Worm (Caenorhabditis elegans): Measurements from ENCODE around the gene F44A2.5.

Gene F44A2.5

DNA sequence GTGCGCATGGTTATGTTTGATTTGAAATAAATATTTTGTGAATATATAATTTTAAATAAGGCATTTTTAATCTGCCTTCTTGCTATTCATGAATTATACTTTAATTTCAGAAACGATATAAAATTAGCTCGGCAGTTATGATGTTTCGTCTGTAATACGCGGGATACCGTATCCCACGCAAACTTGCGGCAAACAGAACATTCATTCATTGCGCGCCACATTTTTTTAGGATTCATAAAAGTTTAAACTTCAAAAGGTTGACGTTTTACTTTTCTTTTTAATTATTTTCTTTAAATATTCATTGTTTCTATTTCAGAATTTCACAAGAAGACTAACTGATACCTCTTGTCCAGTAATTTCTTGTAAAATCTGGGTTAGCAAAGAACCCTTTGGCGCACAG lies 25.5 kb downstream of the F44A2.5 start, which contains the start of gene tag-153:
Gene tag-153 (plus strand): TSS at position 200 of the 400 bp plus-strand sequence.
- TF ChIP-seq dao-5 (tag; optimal IDR thresholded peaks at IDR 0.05) = no peak
- TF ChIP-seq W03F9.2 (tag; optimal IDR thresholded peaks at IDR 0.05) = no peak
- TF ChIP-seq him-1 (tag; optimal IDR thresholded peaks at IDR 0.05) = no peak

DNA sequence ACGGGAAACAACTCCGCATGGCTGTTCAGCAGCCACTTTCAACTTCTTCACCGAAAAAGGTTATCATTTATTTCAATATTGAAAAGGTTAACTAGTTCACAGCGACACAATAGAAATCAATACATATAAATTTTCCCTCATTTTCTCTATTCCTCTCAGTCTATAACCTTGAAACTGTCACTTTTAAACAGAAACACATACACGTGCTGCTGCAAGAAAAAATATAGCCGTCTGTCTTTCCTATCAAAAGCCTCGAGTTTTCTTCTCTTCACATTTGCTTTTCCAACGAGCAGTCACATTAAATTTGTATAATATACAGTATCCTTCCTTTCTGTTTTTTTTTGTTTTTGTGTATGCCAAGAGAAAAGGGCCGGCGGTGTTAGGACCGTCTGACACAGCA lies 26.7 kb downstream of the F44A2.5 start:
- TF ChIP-seq W03F9.2 (tag; optimal IDR thresholded peaks at IDR 0.05) = no peak
- TF ChIP-seq dao-5 (tag; optimal IDR thresholded peaks at IDR 0.05) = no peak
- no peak for TF ChIP-seq him-1 (tag; optimal IDR thresholded peaks at IDR 0.05)

DNA sequence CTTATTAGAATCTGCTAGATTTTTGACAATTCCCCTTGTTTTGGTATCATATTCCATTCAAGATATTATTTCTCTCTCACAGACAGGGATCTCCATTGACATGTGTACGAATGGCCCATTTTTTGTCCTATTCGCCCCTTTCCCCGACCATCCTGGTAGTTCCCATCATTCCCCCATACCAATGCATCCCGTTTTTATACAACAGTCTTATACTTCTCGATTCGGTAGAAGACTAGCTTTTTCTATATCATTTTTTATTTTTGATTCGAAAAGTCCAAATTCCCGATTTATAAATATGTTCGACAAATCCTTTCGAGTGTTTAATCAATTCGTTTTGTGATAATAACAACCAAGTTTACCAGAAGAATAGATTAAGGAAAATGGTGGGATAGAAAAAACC lies 29.5 kb downstream of the F44A2.5 start:
- TF ChIP-seq him-1 (tag; optimal IDR thresholded peaks at IDR 0.05) = no peak
- peak; percentile 20 for TF ChIP-seq dao-5 (tag; optimal IDR thresholded peaks at IDR 0.05)

DNA sequence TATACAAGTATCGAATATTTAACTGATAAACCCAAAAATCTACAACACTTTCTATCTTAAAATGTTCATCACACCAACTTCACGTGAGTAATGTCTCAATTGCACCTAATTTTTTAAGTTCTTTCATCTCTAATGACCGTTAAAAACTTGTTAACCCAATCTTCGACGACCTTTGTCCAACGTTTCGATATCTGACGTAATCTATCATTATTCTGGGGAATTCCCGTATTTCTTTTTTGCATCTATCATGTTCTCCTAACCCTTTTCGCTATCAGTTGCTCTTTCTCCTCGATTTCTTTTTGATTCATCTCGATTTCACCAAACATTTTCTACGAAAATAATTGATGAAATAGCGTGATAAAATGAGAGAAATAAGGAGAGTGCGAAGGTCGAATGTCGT lies 30.3 kb downstream of the F44A2.5 start:
- TF ChIP-seq W03F9.2 (tag; optimal IDR thresholded peaks at IDR 0.05) (no peak), dao-5 (tag; optimal IDR thresholded peaks at IDR 0.05) (no peak), him-1 (tag; optimal IDR thresholded peaks at IDR 0.05) (no peak)

DNA sequence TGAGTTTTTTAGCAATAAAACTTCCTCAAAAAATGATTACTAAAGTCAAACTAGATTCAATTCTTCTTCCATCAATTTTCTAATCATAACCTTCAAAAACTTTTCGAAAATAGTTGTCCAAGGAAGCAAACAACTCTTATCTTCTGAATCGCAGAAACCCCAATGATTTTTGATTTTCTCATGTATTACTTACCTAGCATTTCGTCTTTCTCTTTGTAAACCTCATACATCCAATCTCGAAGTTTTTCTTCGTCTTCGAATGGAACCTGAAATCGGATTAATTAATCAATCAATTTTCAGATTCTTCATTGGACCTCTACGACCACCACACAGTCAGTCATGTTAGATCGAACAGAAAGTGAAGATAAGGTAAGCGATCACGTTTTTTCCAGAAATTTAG lies 31.2 kb downstream of the F44A2.5 start, which contains the start of gene K07B1.4:
Gene K07B1.4 (plus strand): TSS at position 301 of the 400 bp plus-strand sequence.
- TF ChIP-seq dao-5 (tag; optimal IDR thresholded peaks at IDR 0.05) = no peak
- TF ChIP-seq him-1 (tag; optimal IDR thresholded peaks at IDR 0.05) = no peak
- no peak for TF ChIP-seq W03F9.2 (tag; optimal IDR thresholded peaks at IDR 0.05)

DNA sequence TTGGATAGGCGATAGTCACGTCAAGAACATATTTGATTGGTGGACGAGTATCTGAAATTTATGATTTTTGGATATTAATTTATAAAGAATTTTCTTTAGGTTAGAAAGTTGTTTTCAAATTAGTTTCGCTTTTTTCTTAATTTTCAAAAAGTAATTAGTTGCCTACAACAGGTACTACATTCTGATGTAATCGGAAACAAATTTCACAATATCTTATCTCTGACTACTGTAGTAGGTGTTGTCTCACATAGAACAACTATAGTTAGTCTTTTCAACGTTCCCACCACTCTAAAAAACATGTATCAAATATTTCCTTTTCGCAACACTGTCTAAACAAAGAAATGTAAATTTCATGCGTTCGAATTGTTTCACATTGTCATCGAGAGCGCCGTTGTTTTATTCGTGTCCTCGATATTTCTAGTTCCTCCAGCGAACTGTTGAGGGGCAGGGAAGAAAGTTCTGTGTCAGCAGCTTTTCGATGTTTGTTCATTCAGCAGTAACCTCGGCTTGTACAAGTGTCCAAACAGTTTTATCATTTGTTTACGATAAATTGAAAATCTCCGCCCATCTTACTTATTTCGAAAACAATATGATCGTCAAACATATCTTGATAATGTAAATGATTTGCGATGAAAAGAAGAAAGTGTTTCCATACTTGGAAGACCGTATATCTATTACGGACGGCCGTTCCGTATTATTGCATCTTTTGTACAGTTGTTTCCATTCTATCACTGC lies 32.0 kb downstream of the F44A2.5 start:
- no peak for TF ChIP-seq dao-5 (tag; optimal IDR thresholded peaks at IDR 0.05)
- no peak for TF ChIP-seq W03F9.2 (tag; optimal IDR thresholded peaks at IDR 0.05)
- TF ChIP-seq him-1 (tag; optimal IDR thresholded peaks at IDR 0.05) = no peak

DNA sequence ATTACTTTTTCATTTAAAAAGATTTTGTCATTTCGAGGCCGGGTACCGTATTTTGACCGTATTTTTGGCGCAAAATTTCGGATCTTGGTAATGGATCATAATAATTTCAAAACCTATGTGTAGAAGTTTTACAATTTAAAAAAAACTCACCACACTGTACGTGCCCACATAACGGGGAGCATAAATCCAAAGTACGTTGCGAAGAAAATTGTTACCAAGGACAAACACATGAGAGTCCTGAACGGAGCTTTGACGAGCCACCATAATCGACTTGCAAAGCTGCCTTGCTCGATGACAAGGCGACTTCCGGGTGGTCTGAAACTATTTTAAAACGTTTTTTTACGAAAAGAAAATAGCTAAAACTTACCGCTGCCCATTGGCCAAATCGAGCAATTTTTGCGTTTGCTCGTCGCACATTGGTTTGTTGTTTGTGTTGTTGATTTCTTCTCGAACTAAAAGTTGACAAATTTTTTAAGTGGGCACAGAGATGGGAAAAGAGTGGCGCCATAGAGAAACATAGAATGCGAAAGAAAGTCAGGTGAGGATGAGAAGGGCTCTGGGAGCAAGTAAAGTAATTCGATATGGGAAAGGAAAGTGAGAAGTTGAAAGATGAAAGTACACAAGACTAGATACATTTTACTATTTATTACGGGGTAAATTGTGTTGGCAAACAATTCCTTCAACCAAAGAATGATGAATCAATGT lies 35.3 kb downstream of the F44A2.5 start:
- no peak for TF ChIP-seq dao-5 (tag; optimal IDR thresholded peaks at IDR 0.05)
- no peak for TF ChIP-seq him-1 (tag; optimal IDR thresholded peaks at IDR 0.05)
- TF ChIP-seq W03F9.2 (tag; optimal IDR thresholded peaks at IDR 0.05) = no peak

DNA sequence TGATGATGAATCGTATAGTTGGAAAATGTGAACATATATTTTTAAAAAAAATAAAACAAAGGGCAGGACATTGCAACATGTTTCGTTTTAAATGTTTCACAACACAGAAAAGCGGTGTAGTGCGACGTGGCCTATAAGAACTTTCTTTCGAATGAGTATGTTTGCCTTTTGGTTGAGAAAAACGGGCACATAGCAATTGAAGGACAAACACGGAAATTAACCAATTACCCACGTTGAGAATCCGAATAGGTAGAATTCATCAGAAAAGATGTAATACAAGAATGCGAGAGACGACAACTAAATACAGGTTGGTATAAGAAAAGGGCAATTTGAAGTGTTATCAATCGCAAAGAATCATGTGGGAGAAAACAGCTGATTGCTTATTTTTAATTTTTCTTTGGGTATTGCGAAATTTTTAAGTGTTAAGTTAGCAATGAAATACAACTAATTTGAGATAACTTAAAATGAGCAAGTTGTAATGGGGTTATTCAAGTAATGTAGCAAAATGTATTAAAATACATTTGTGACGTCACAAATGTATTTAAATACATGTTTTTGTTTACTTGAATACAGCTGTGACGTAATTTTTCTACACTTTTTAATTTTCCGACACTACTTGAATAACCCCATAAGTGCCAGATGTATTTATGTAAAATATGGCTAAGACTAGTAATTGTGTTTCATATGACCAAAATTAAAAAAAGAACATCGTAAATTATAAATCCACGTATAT lies 36.0 kb downstream of the F44A2.5 start, which contains the start of gene acl-14:
Gene acl-14 (minus strand): TSS at position 316 of the 733 bp plus-strand sequence.
- TF ChIP-seq dao-5 (tag; optimal IDR thresholded peaks at IDR 0.05) = no peak

DNA sequence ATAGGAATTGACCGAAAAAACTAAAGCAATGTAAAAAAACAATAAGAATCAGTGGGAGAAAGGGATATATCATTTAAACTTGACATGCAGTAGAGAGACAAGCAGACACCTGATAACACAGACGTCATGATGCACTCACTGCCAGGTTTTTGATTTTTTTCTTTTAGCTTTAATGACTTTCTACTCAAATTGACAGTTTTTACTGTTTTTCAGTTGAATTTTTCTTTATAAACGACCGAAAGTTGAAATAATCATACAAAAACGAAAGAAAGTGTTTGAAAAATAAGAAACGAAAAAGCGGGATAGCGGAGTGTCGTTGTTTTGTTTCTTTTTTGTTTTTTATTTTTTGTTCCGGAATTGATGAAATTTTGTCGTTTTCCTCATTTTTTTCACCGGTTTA lies 36.8 kb downstream of the F44A2.5 start, which contains the start of gene ucp-4:
Gene ucp-4 (plus strand): TSS at position 83 of the 400 bp plus-strand sequence.
- TF ChIP-seq dao-5 (tag; optimal IDR thresholded peaks at IDR 0.05) (no peak), him-1 (tag; optimal IDR thresholded peaks at IDR 0.05) (no peak), W03F9.2 (tag; optimal IDR thresholded peaks at IDR 0.05) (peak; percentile 29)

DNA sequence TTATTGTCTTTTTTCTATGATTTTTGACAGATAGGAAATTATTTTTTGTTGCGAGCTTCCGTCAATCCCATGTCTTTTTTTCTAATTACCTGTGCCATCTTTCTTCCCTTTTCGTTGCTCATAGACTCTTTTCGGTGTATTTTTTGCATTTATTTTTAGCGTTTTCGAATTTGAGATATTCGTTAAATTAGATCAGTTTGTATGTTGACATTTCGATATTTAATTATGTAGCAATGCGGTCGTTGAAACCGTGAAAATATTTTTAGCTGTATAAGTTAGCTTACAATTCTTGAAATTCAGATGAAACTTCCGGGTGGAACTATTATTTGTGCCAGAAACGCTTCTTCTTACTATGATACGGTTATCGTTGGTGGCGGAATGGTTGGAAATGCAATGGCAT lies 39.0 kb downstream of the F44A2.5 start, which contains the start of gene coq-6:
Gene coq-6 (plus strand): TSS at position 301 of the 400 bp plus-strand sequence.
- TF ChIP-seq W03F9.2 (tag; optimal IDR thresholded peaks at IDR 0.05) = no peak
- no peak for TF ChIP-seq dao-5 (tag; optimal IDR thresholded peaks at IDR 0.05)
- no peak for TF ChIP-seq him-1 (tag; optimal IDR thresholded peaks at IDR 0.05)

DNA sequence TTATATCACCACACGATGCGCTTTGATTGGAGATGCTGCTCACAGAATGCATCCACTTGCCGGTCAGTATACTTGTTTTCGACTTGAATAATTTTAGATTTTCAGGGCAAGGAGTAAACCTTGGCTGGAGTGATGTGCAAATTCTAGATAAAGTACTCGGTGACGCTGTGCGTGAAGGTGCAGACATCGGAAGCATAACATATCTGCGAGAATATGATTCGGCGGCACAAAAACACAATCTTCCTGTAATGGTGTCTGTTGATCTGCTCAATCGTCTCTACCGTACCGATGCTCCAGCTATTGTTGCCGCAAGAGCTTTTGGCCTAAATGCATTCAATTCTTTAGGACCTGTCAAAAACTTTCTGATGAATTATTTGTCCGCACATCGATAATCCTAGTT lies 41.0 kb downstream of the F44A2.5 start:
- TF ChIP-seq W03F9.2 (tag; optimal IDR thresholded peaks at IDR 0.05) (no peak), dao-5 (tag; optimal IDR thresholded peaks at IDR 0.05) (no peak), him-1 (tag; optimal IDR thresholded peaks at IDR 0.05) (no peak)

DNA sequence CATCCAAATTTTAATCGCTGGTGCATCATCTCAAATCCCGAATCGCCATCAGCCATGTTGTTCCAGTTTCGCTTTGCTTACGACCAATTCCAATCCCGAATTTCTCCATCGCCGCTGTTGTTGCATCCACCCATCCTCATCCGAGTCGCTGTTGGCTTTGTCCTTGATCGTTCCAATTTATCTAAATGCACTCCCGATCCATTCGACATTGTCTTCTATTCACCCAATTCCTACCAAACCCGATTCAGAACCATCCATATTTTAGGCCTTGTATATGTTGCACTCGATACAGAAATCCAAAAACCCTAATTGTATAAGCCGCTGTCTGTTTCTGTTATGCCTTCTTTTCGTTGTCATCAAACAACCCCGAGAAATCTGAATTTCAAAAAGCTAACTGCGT lies 42.9 kb downstream of the F44A2.5 start:
- TF ChIP-seq dao-5 (tag; optimal IDR thresholded peaks at IDR 0.05) = no peak
- TF ChIP-seq W03F9.2 (tag; optimal IDR thresholded peaks at IDR 0.05) = no peak
- no peak for TF ChIP-seq him-1 (tag; optimal IDR thresholded peaks at IDR 0.05)

DNA sequence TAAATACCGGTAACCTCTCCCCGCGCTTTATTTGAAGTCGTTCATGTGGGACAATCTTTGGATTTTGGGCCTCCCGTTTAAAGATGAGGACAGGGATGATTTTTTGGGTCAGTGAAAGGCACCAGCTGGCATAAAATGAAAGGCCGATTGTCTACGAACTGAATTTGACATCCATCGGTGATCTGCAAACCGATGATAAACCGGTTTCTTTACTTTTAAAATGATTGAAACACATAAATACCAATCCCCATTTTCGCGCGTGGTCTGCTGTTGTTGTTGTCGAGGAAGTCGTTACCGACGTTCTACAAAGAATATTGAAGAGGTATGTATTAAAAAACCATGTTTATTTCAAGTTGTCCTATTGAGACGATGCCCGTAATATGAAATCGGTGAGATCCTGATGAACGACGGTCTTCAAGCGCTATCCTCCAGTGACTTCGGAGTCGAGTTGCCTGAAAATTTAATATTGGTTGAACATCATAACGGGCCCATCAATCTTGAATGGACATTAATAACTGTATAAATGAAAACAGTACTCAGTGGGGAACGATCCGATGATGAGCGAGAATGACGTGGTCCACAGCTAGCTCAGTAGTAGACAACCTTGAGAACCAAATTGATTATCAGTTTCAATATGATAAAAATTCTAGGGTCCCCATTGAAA lies 45.7 kb downstream of the F44A2.5 start:
- TF ChIP-seq W03F9.2 (tag; optimal IDR thresholded peaks at IDR 0.05) = no peak
- TF ChIP-seq him-1 (tag; optimal IDR thresholded peaks at IDR 0.05) = no peak
- TF ChIP-seq dao-5 (tag; optimal IDR thresholded peaks at IDR 0.05) = no peak

Data from whole organism, L4/young adult.